Fruit fly (Drosophila melanogaster): ENCODE results near the gene lectin-28C.

lectin-28C gene

DNA sequence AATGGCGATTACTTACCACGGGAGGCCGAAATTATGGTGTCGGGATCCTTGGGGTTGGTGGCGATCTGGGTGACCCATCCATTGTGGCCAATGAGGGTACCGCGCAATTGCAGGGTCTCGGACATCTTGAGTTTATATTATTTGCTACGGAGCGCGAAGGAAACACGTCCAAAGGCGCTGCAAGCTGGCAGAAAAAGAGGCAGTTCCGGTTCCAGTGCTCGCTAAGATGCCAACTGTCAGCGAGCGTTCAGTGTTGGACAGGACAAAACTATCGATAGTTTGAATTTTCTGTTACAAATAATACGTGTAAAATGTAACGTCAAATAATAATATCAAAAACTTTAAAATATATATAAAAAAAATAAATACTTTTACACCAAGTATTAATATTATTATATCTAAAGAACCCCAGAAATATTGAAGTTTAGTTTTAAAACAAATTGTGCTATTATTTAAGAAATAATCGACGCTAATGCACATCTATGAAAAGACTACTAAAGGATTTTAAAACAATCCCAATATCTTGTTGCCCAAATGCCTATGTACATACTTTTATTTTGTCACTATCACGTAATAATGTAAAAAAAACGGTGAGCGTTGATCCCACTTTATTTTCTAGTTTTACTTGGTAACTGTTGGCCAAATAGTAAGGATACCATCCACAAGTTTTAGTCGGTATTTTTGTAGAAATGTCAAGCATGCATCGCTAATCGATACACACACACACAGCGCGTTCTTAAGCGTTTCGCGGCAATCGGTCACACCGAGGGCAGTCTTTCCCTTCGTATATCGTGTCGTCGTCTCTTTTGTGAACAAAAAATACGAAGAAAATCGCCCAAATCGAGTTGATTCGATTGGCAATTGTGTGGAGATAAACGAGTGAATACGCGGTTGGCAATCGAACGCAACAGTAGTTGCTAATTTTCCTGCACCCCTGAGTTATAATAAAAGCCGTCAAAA, 29.6 kb upstream of the lectin-28C start, which contains the start of the genes Rack1 and mts (continued):
- TF ChIP-seq CG8319 (GFP tag; optimal IDR thresholded peaks at IDR 0.05) = peak; percentile 61
- peak; percentile 70 for TF ChIP-seq CG6808 (GFP tag; optimal IDR thresholded peaks at IDR 0.05)
- TF ChIP-seq CG6854 (GFP tag; optimal IDR thresholded peaks at IDR 0.05) = peak; percentile 90
- TF ChIP-seq Blimp-1 (GFP tag; optimal IDR thresholded peaks at IDR 0.05) = peak; percentile 59
- TF ChIP-seq CG31627 (GFP tag; optimal IDR thresholded peaks at IDR 0.05) = peak; percentile 64
- peak; percentile 68 for TF ChIP-seq OdsH (GFP tag; optimal IDR thresholded peaks at IDR 0.05)
- TF ChIP-seq Hr38 (GFP tag; optimal IDR thresholded peaks at IDR 0.05) = no peak
- peak; percentile 82 for TF ChIP-seq lz (GFP tag; optimal IDR thresholded peaks at IDR 0.05)
- TF ChIP-seq CG7368 (GFP tag; optimal IDR thresholded peaks at IDR 0.05) = peak; percentile 74
- TF ChIP-seq Ets96B (tag; optimal IDR thresholded peaks at IDR 0.05) = no peak
- TF ChIP-seq Hr39 (GFP tag; optimal IDR thresholded peaks at IDR 0.05) = peak; percentile 64
- TF ChIP-seq Sox14 (GFP tag; optimal IDR thresholded peaks at IDR 0.05) = no peak
- TF ChIP-seq CG32006 (GFP tag; optimal IDR thresholded peaks at IDR 0.05) = no peak
- peak; percentile 90 for TF ChIP-seq CG3919 (GFP tag; optimal IDR thresholded peaks at IDR 0.05)
- TF ChIP-seq CG10669 (GFP tag; optimal IDR thresholded peaks at IDR 0.05) = peak; percentile 71
- no peak for TF ChIP-seq Ets21C (GFP tag; optimal IDR thresholded peaks at IDR 0.05)
- peak; percentile 65 for TF ChIP-seq CG8632 (GFP tag; optimal IDR thresholded peaks at IDR 0.05)
- peak; percentile 57 for TF ChIP-seq fkh (GFP tag; optimal IDR thresholded peaks at IDR 0.05)
- TF ChIP-seq fd85E (GFP tag; optimal IDR thresholded peaks at IDR 0.05) = peak; percentile 72
- peak; percentile 49 for TF ChIP-seq CG11902 (GFP tag; optimal IDR thresholded peaks at IDR 0.05)
- peak; percentile 73 for TF ChIP-seq CG34406 (GFP tag; optimal IDR thresholded peaks at IDR 0.05)
- no peak for TF ChIP-seq Gug (GFP tag; IDR thresholded peaks at IDR 0.05)
- no peak for TF ChIP-seq fd59A (GFP tag; optimal IDR thresholded peaks at IDR 0.05)

DNA sequence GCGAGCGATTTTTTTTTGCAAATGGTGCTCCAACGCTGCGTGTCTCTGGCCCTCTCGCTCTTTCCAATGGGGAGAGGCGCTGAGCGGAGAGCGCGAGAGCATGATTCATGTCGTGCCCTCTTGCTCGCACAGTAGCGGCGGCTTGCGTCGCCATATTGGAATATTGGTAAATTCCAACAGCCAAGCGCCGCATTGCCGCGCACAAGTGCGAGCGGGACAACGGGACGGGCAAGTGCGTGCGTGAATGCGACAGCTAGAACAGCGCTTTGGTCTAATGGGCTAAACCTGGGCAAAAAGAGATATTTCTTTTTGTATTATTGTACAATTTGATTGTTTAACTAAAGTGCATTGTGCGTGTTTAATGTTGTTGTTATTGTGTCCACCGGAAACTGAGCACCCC, 28.6 kb upstream of the lectin-28C start:
- TF ChIP-seq Gug (GFP tag; IDR thresholded peaks at IDR 0.05) = peak; percentile 30; the same call in 1 of the 2 replicates
- peak; percentile 53 for TF ChIP-seq Sox14 (GFP tag; optimal IDR thresholded peaks at IDR 0.05)
- no peak for TF ChIP-seq OdsH (GFP tag; optimal IDR thresholded peaks at IDR 0.05)
- peak; percentile 20 to 23 for TF ChIP-seq salr (GFP tag; optimal IDR thresholded peaks at IDR 0.05)
- no peak for TF ChIP-seq spab (GFP tag; optimal IDR thresholded peaks at IDR 0.05)
- no peak for TF ChIP-seq CG11762 (GFP tag; optimal IDR thresholded peaks at IDR 0.05; ENCODE audit: insufficient read depth)
- TF ChIP-seq CG32006 (GFP tag; optimal IDR thresholded peaks at IDR 0.05) = peak; percentile 40
- TF ChIP-seq fd85E (GFP tag; optimal IDR thresholded peaks at IDR 0.05) = no peak
- peak; percentile 26 for TF ChIP-seq net (GFP tag; optimal IDR thresholded peaks at IDR 0.05)
- peak; percentile 37 for TF ChIP-seq Eip75B (GFP tag; optimal IDR thresholded peaks at IDR 0.05)
- TF ChIP-seq achi (GFP tag; optimal IDR thresholded peaks at IDR 0.05) = no peak
- TF ChIP-seq Lpt (GFP tag; optimal IDR thresholded peaks at IDR 0.05) = peak; percentile 31
- peak; percentile 83 for TF ChIP-seq vri (GFP tag; optimal IDR thresholded peaks at IDR 0.05)
- TF ChIP-seq CG15336 (GFP tag; IDR thresholded peaks at IDR 0.05) = peak; percentile 53; the same call in 1 of the 2 replicates
- TF ChIP-seq CG9139 (GFP tag; optimal IDR thresholded peaks at IDR 0.05) = peak; percentile 30
- TF ChIP-seq CG8319 (GFP tag; optimal IDR thresholded peaks at IDR 0.05) = no peak
- TF ChIP-seq CG3032 (tag; optimal IDR thresholded peaks at IDR 0.05) = peak; percentile 41
- no peak for TF ChIP-seq Eip93F (GFP tag; optimal IDR thresholded peaks at IDR 0.05)
- TF ChIP-seq eg (GFP tag; IDR thresholded peaks at IDR 0.05) = peak; percentile 66
- no peak for TF ChIP-seq Hr38 (GFP tag; optimal IDR thresholded peaks at IDR 0.05)
- TF ChIP-seq Smox (GFP tag; optimal IDR thresholded peaks at IDR 0.05) = no peak
- TF ChIP-seq CG11902 (GFP tag; optimal IDR thresholded peaks at IDR 0.05) = no peak
- TF ChIP-seq Sox15 (GFP tag; optimal IDR thresholded peaks at IDR 0.05) = no peak
- TF ChIP-seq CG8632 (GFP tag; optimal IDR thresholded peaks at IDR 0.05) = no peak
- TF ChIP-seq pdm3 (GFP tag; optimal IDR thresholded peaks at IDR 0.05) = no peak
- no peak for TF ChIP-seq fd59A (GFP tag; optimal IDR thresholded peaks at IDR 0.05)
- peak; percentile 88 for TF ChIP-seq fkh (GFP tag; optimal IDR thresholded peaks at IDR 0.05)
- TF ChIP-seq CG7368 (GFP tag; optimal IDR thresholded peaks at IDR 0.05) = no peak
- TF ChIP-seq lz (GFP tag; optimal IDR thresholded peaks at IDR 0.05) = no peak
- peak; percentile 28 for TF ChIP-seq Met (GFP tag; optimal IDR thresholded peaks at IDR 0.05)
- peak; percentile 8 for TF ChIP-seq Ets96B (tag; optimal IDR thresholded peaks at IDR 0.05)
- TF ChIP-seq Hr39 (GFP tag; optimal IDR thresholded peaks at IDR 0.05) = no peak
- TF ChIP-seq esn (GFP tag; optimal IDR thresholded peaks at IDR 0.05) = no peak
- TF ChIP-seq Hr4 (GFP tag; optimal IDR thresholded peaks at IDR 0.05) = no peak
- peak; percentile 25 for TF ChIP-seq dsx (GFP tag; optimal IDR thresholded peaks at IDR 0.05; ENCODE audit: poor library complexity, severe bottlenecking)
- no peak for TF ChIP-seq dac (GFP tag; optimal IDR thresholded peaks at IDR 0.05)
- TF ChIP-seq cyc (GFP tag; optimal IDR thresholded peaks at IDR 0.05) = no peak

Measured in whole organism, prepupa.